Fruit fly (Drosophila melanogaster): ENCODE measurements around the gene CG31145.

Gene CG31145

dm6 chr3R:23657357-23658318, 11.8 kb downstream of the CG31145 start (continued):
- TF ChIP-seq dl (GFP tag; optimal IDR thresholded peaks at IDR 0.05; ENCODE audit: insufficient read depth in 1 of 2, partially characterized antibody in 2 of 2), result no peak

dm6 chr3R:23655501-23655900, 14.0 kb downstream of the CG31145 start:
- TF ChIP-seq pan (optimal IDR thresholded peaks at IDR 0.05), result no peak

- TF ChIP-seq Abd-B (GFP tag; optimal IDR thresholded peaks at IDR 0.05), result no peak
- peak; percentile 65 for TF ChIP-seq GATAd (GFP tag; optimal IDR thresholded peaks at IDR 0.05)
- peak; percentile 87 for TF ChIP-seq OdsH (GFP tag; optimal IDR thresholded peaks at IDR 0.05)
- no peak for TF ChIP-seq lola (GFP tag; optimal IDR thresholded peaks at IDR 0.05)
- TF ChIP-seq CG32264 (GFP tag; optimal IDR thresholded peaks at IDR 0.05), result peak; percentile 35
- peak; percentile 53 for TF ChIP-seq HLH106 (tag; optimal IDR thresholded peaks at IDR 0.05)
- TF ChIP-seq Vsx2 (GFP tag; optimal IDR thresholded peaks at IDR 0.05; ENCODE audit: partially characterized antibody), result no peak
- TF ChIP-seq Hr83 (GFP tag; optimal IDR thresholded peaks at IDR 0.05; ENCODE audit: poor library complexity, severe bottlenecking), result peak; percentile 90
- TF ChIP-seq sage (GFP tag; optimal IDR thresholded peaks at IDR 0.05), result peak; percentile 23
- no peak for TF ChIP-seq Dfd (GFP tag; optimal IDR thresholded peaks at IDR 0.05)
- peak in 1 of 2 experiments; percentile 80 for TF ChIP-seq foxo (GFP tag; optimal IDR thresholded peaks at IDR 0.05)
- peak; percentile 41 for TF ChIP-seq tai (GFP tag; optimal IDR thresholded peaks at IDR 0.05)
- TF ChIP-seq ey (GFP tag; optimal IDR thresholded peaks at IDR 0.05), result peak; percentile 56
- peak; percentile 45 for TF ChIP-seq sv (GFP tag; optimal IDR thresholded peaks at IDR 0.05)
- TF ChIP-seq brk (GFP tag; optimal IDR thresholded peaks at IDR 0.05), result peak; percentile 56
- TF ChIP-seq Hr78 (GFP tag; optimal IDR thresholded peaks at IDR 0.05), result no peak
- peak; percentile 68 for TF ChIP-seq dsf (GFP tag; optimal IDR thresholded peaks at IDR 0.05; ENCODE audit: borderline replicate concordance)
- peak; percentile 82 for TF ChIP-seq Hnf4 (GFP tag; optimal IDR thresholded peaks at IDR 0.05)
- peak; percentile 53 for TF ChIP-seq CG9705 (GFP tag; optimal IDR thresholded peaks at IDR 0.05)
- peak; percentile 72 for TF ChIP-seq dmrt93B (GFP tag; optimal IDR thresholded peaks at IDR 0.05)
- TF ChIP-seq jim (GFP tag; optimal IDR thresholded peaks at IDR 0.05), result no peak
- peak; percentile 74 for TF ChIP-seq fru (GFP tag; optimal IDR thresholded peaks at IDR 0.05)
- peak; percentile 90 for TF ChIP-seq rgr (GFP tag; optimal IDR thresholded peaks at IDR 0.05)
- TF ChIP-seq psq (GFP tag; optimal IDR thresholded peaks at IDR 0.05), result peak; percentile 60
- TF ChIP-seq h (GFP tag; optimal IDR thresholded peaks at IDR 0.05), result peak; percentile 84
- peak; percentile 60 for TF ChIP-seq Sp1 (GFP tag; optimal IDR thresholded peaks at IDR 0.05)
- peak; percentile 81 for TF ChIP-seq br (GFP tag; optimal IDR thresholded peaks at IDR 0.05)
These were observed 16.8 kb downstream of the CG31145 start for dm6 chr3R:23652525-23653108.

dm6 chr3R:23649831-23650230, 19.6 kb downstream of the CG31145 start:
- TF ChIP-seq Vsx2 (GFP tag; optimal IDR thresholded peaks at IDR 0.05; ENCODE audit: partially characterized antibody), result no peak
- TF ChIP-seq lola (GFP tag; optimal IDR thresholded peaks at IDR 0.05), result no peak
- no peak for TF ChIP-seq Hnf4 (GFP tag; optimal IDR thresholded peaks at IDR 0.05)
- TF ChIP-seq pan (optimal IDR thresholded peaks at IDR 0.05), result no peak
- no peak for TF ChIP-seq GATAd (GFP tag; optimal IDR thresholded peaks at IDR 0.05)
- no peak for TF ChIP-seq foxo (GFP tag; optimal IDR thresholded peaks at IDR 0.05)
- no peak for TF ChIP-seq psq (GFP tag; optimal IDR thresholded peaks at IDR 0.05)
- TF ChIP-seq N (GFP tag; optimal IDR thresholded peaks at IDR 0.05), result no peak
- TF ChIP-seq Myc (optimal IDR thresholded peaks at IDR 0.05), result no peak
- TF ChIP-seq woc (GFP tag; optimal IDR thresholded peaks at IDR 0.05), result no peak
- TF ChIP-seq HLH106 (tag; optimal IDR thresholded peaks at IDR 0.05), result no peak
- no peak for TF ChIP-seq CG32264 (GFP tag; optimal IDR thresholded peaks at IDR 0.05)
- no peak for TF ChIP-seq rgr (GFP tag; optimal IDR thresholded peaks at IDR 0.05)
- no peak for TF ChIP-seq Hr78 (GFP tag; optimal IDR thresholded peaks at IDR 0.05)
- TF ChIP-seq fru (GFP tag; optimal IDR thresholded peaks at IDR 0.05), result no peak
- TF ChIP-seq OdsH (GFP tag; optimal IDR thresholded peaks at IDR 0.05), result no peak
- TF ChIP-seq dl (GFP tag; optimal IDR thresholded peaks at IDR 0.05; ENCODE audit: insufficient read depth in 1 of 2, partially characterized antibody in 2 of 2), result no peak
- TF ChIP-seq jim (GFP tag; optimal IDR thresholded peaks at IDR 0.05), result no peak

All from whole organism, wandering third instar larva.